Fruit fly (Drosophila melanogaster) whole organism, embryonic: ENCODE measurements around the gene pod1.
A peak's percentile ranks its signal among the peaks of the same experiment; 100 is the strongest.

Source experiments
- ATbp ChIP-seq: fragments of 200-800 bp; sonication (Bioruptor generic); optimal IDR thresholded peaks from 2 replicates; lab custom pipeline; 2017; ENCODE audit warnings: missing biosample characterization, mild to moderate bottlenecking, missing genetic modification characterization, missing genetic modification reagents
- Adf1 ChIP-seq: fragments of 200-800 bp; sonication (Bioruptor generic); IDR thresholded peaks from 2 replicates; pipeline ENCODE4 v1.3.6; 2022; ENCODE audit warnings: missing biosample characterization, missing genetic modification characterization
- CG10274 ChIP-seq: fragments of 200-800 bp; sonication (Bioruptor generic); optimal IDR thresholded peaks from 3 replicates; lab custom pipeline; 2017; ENCODE audit warnings: missing biosample characterization, mild to moderate bottlenecking, missing genetic modification characterization
- CG12942 ChIP-seq: fragments of 200-800 bp; sonication (Bioruptor generic); optimal IDR thresholded peaks from 3 replicates; lab custom pipeline; 2016; ENCODE audit warnings: missing biosample characterization, missing genetic modification characterization
- CG13287 ChIP-seq: fragments of 200-800 bp; sonication (Bioruptor generic); IDR thresholded peaks from 2 replicates; pipeline ENCODE4 v1.3.6; 2022; ENCODE audit warnings: missing biosample characterization, missing genetic modification characterization; ENCODE audit not compliant: partially characterized antibody
- CG15073 ChIP-seq: fragments of 200-800 bp; sonication (Bioruptor generic); optimal IDR thresholded peaks from 2 replicates; lab custom pipeline; 2016; ENCODE audit warnings: missing biosample characterization, missing genetic modification characterization
- CG1529 ChIP-seq: fragments of 200-800 bp; sonication (Bioruptor generic); optimal IDR thresholded peaks from 3 replicates; lab custom pipeline; 2018; ENCODE audit warnings: missing biosample characterization, missing genetic modification characterization
- CG15479 ChIP-seq: fragments of 200-800 bp; sonication (Bioruptor generic); optimal IDR thresholded peaks from 3 replicates; lab custom pipeline; 2019; ENCODE audit warnings: missing biosample characterization, mild to moderate bottlenecking, missing genetic modification characterization, moderate library complexity
- CG1647 ChIP-seq: fragments of 200-800 bp; sonication (Bioruptor generic); optimal IDR thresholded peaks from 3 replicates; lab custom pipeline; 2016; ENCODE audit warnings: missing biosample characterization, missing genetic modification characterization
- CG17385 ChIP-seq: fragments of 200-800 bp; sonication (Bioruptor generic); optimal IDR thresholded peaks from 3 replicates; lab custom pipeline; 2018; ENCODE audit warnings: missing biosample characterization, mild to moderate bottlenecking, missing genetic modification characterization
- CG31224 ChIP-seq: fragments of 200-800 bp; sonication (Bioruptor generic); IDR thresholded peaks from 2 replicates; pipeline ENCODE4 v1.3.6; 2022; ENCODE audit warnings: missing biosample characterization, missing genetic modification characterization
- CG31441 ChIP-seq: fragments of 200-800 bp; sonication (Bioruptor generic); IDR thresholded peaks from 2 replicates; pipeline ENCODE4 v1.3.6; 2022; ENCODE audit warnings: missing biosample characterization, missing genetic modification characterization
- CG3163 ChIP-seq: fragments of 200-800 bp; sonication (Bioruptor generic); optimal IDR thresholded peaks from 3 replicates; lab custom pipeline; 2016; ENCODE audit warnings: missing biosample characterization, missing genetic modification characterization
- CG34376 ChIP-seq: fragments of 200-800 bp; sonication (Bioruptor generic); optimal IDR thresholded peaks from 2 replicates; lab custom pipeline; 2018; ENCODE audit warnings: missing biosample characterization, mild to moderate bottlenecking, missing genetic modification characterization
- CG4360 ChIP-seq: fragments of 200-800 bp; sonication (Bioruptor generic); IDR thresholded peaks from 2 replicates; pipeline ENCODE4 v1.3.6; 2022; ENCODE audit warnings: missing biosample characterization, missing genetic modification characterization
- CG4424 ChIP-seq: fragments of 200-800 bp; sonication (Bioruptor generic); optimal IDR thresholded peaks from 3 replicates; lab custom pipeline; 2016; ENCODE audit warnings: missing biosample characterization, missing genetic modification characterization
- CG8290 ChIP-seq, 3 experiments: fragments of 200-800 bp; sonication (Bioruptor generic); optimal IDR thresholded peaks; 2 replicates each; lab custom pipeline; 2016 to 2019; ENCODE audit warnings: missing biosample characterization in 3 of 3, missing genetic modification characterization in 3 of 3, mild to moderate bottlenecking in 2 of 3, moderate library complexity in 1 of 3
- Camta ChIP-seq: fragments of 200-800 bp; sonication (Bioruptor generic); optimal IDR thresholded peaks from 2 replicates; lab custom pipeline; 2016; ENCODE audit warnings: missing biosample characterization, missing genetic modification characterization
- CoRest ChIP-seq: fragments of 200-800 bp; sonication (Bioruptor generic); optimal IDR thresholded peaks from 3 replicates; lab custom pipeline; 2018; ENCODE audit warnings: missing biosample characterization, mild to moderate bottlenecking, missing genetic modification characterization, moderate library complexity
- D ChIP-seq, 2 experiments: fragments of 200-800 bp in 1 of 2; fragments of >200 bp in 1 of 2; sonication (Bioruptor generic) in 1 of 2; optimal IDR thresholded peaks; 2 replicates in 1 of 2; 3 replicates in 1 of 2; lab custom pipeline; 2017; ENCODE audit warnings: mild to moderate bottlenecking in 1 of 2, missing biosample characterization in 1 of 2, missing genetic modification characterization in 1 of 2, missing genetic modification reagents in 1 of 2
- Doc2 ChIP-seq: fragments of 200-800 bp; sonication (Bioruptor generic); IDR thresholded peaks from 2 replicates; pipeline ENCODE4 v1.3.6; 2022; ENCODE audit warnings: missing biosample characterization, missing genetic modification characterization
- Doc3 ChIP-seq: fragments of 200-800 bp; sonication (Bioruptor generic); IDR thresholded peaks from 3 replicates; pipeline ENCODE4 v1.3.6; 2022; ENCODE audit warnings: missing biosample characterization, missing genetic modification characterization; ENCODE audit not compliant: partially characterized antibody
- Eip74EF ChIP-seq, 2 experiments: fragments of 200-800 bp in 1 of 2; fragments of >200 bp in 1 of 2; sonication (Bioruptor generic) in 1 of 2; optimal IDR thresholded peaks; 2 replicates each; lab custom pipeline; 2017 to 2019; ENCODE audit warnings: missing biosample characterization in 2 of 2, missing genetic modification characterization in 2 of 2, mild to moderate bottlenecking in 1 of 2, moderate library complexity in 1 of 2
- Fer2 ChIP-seq: fragments of 200-800 bp; sonication (Bioruptor generic); optimal IDR thresholded peaks from 2 replicates; lab custom pipeline; 2018; ENCODE audit warnings: missing biosample characterization, mild to moderate bottlenecking, missing genetic modification characterization, moderate library complexity
- H2.0 ChIP-seq: fragments of 200-800 bp; sonication (Bioruptor generic); IDR thresholded peaks from 2 replicates; pipeline ENCODE4 v1.3.6; 2022; ENCODE audit warnings: missing biosample characterization, missing genetic modification characterization
- Mes4 ChIP-seq: fragments of 200-800 bp; sonication (Bioruptor generic); optimal IDR thresholded peaks from 2 replicates; lab custom pipeline; 2016; ENCODE audit warnings: missing biosample characterization, missing genetic modification characterization
- NC2β ChIP-seq: fragments of 200-800 bp; sonication (Bioruptor generic); optimal IDR thresholded peaks from 2 replicates; lab custom pipeline; 2016; ENCODE audit warnings: missing biosample characterization, missing genetic modification characterization
- Nf-YB ChIP-seq: fragments of 200-800 bp; sonication (Bioruptor generic); optimal IDR thresholded peaks from 3 replicates; lab custom pipeline; 2019; ENCODE audit warnings: missing biosample characterization, mild to moderate bottlenecking, missing genetic modification characterization, moderate library complexity
- TFAM ChIP-seq: fragments of 200-800 bp; sonication (Bioruptor generic); optimal IDR thresholded peaks from 2 replicates; lab custom pipeline; 2017; ENCODE audit warnings: missing biosample characterization, missing genetic modification characterization, inconsistent platforms
- ato ChIP-seq: fragments of 200-800 bp; sonication (Bioruptor generic); IDR thresholded peaks from 2 replicates; pipeline ENCODE4 v1.3.6; 2022; ENCODE audit warnings: missing biosample characterization, missing genetic modification characterization; ENCODE audit not compliant: partially characterized antibody
- chif ChIP-seq, 2 experiments: fragments of 200-800 bp; sonication (Bioruptor generic); optimal IDR thresholded peaks; 3 replicates each; lab custom pipeline; 2016; ENCODE audit warnings: missing biosample characterization in 2 of 2, missing genetic modification characterization in 2 of 2
- croc ChIP-seq: fragments of 200-800 bp; sonication (Bioruptor generic); conservative IDR thresholded peaks from 3 replicates; pipeline ENCODE4 v1.3.6; 2022; ENCODE audit warnings: missing biosample characterization, missing genetic modification characterization
- crp ChIP-seq, 2 experiments: fragments of 200-800 bp; sonication (Bioruptor generic); optimal IDR thresholded peaks; 2 replicates in 1 of 2; 3 replicates in 1 of 2; lab custom pipeline; 2017; ENCODE audit warnings: missing biosample characterization in 2 of 2, missing genetic modification characterization in 2 of 2, mild to moderate bottlenecking in 1 of 2, moderate library complexity in 1 of 2
- emc ChIP-seq: fragments of 200-800 bp; sonication (Bioruptor generic); optimal IDR thresholded peaks from 2 replicates; lab custom pipeline; 2016; ENCODE audit warnings: missing biosample characterization, missing genetic modification characterization
- ewg ChIP-seq: fragments of 200-800 bp; sonication (Bioruptor generic); optimal IDR thresholded peaks from 3 replicates; lab custom pipeline; 2017; ENCODE audit warnings: mild to moderate bottlenecking, missing biosample characterization, missing genetic modification reagents, missing genetic modification characterization
- eyg ChIP-seq: fragments of 200-800 bp; sonication (Bioruptor generic); optimal IDR thresholded peaks from 3 replicates; lab custom pipeline; 2016; ENCODE audit warnings: missing biosample characterization, missing genetic modification characterization
- fd3F ChIP-seq: fragments of 200-800 bp; sonication (Bioruptor generic); optimal IDR thresholded peaks from 2 replicates; lab custom pipeline; 2018; ENCODE audit warnings: missing biosample characterization, mild to moderate bottlenecking, missing genetic modification characterization, moderate library complexity
- fru ChIP-seq: fragments of >200 bp; optimal IDR thresholded peaks from 2 replicates; lab custom pipeline; 2017
- inv ChIP-seq: fragments of 200-800 bp; sonication (Bioruptor generic); IDR thresholded peaks from 2 replicates; pipeline ENCODE4 v1.3.6; 2022; ENCODE audit warnings: missing biosample characterization, missing genetic modification characterization; ENCODE audit not compliant: partially characterized antibody
- jumu ChIP-seq: fragments of 200-800 bp; sonication (Bioruptor generic); optimal IDR thresholded peaks from 3 replicates; lab custom pipeline; 2016; ENCODE audit warnings: missing biosample characterization, missing genetic modification characterization
- kay ChIP-seq: fragments of 200-800 bp; sonication (Bioruptor generic); optimal IDR thresholded peaks from 2 replicates; lab custom pipeline; 2016; ENCODE audit warnings: missing biosample characterization, missing genetic modification characterization
- lmd ChIP-seq: fragments of 200-800 bp; sonication (Bioruptor generic); IDR thresholded peaks from 2 replicates; pipeline ENCODE4 v1.3.6; 2022; ENCODE audit warnings: missing biosample characterization, missing genetic modification characterization
- onecut ChIP-seq: fragments of 200-800 bp; sonication (Bioruptor generic); IDR thresholded peaks from 2 replicates; pipeline ENCODE4 v1.3.6; 2022; ENCODE audit warnings: missing biosample characterization, missing genetic modification characterization
- p53 ChIP-seq: fragments of 200-800 bp; sonication (Bioruptor generic); optimal IDR thresholded peaks from 2 replicates; lab custom pipeline; 2016; ENCODE audit warnings: missing biosample characterization, missing genetic modification characterization
- sc ChIP-seq, 3 experiments: fragments of >200 bp in 2 of 3; fragments of 200-800 bp in 1 of 3; sonication (Bioruptor generic) in 1 of 3; optimal IDR thresholded peaks; 2 replicates in 2 of 3; 3 replicates in 1 of 3; lab custom pipeline; 2017; ENCODE audit warnings: mild to moderate bottlenecking in 1 of 3, missing biosample characterization in 1 of 3, missing genetic modification characterization in 1 of 3, missing genetic modification reagents in 1 of 3
- shn ChIP-seq: fragments of 200-800 bp; sonication (Bioruptor generic); optimal IDR thresholded peaks from 3 replicates; lab custom pipeline; 2016; ENCODE audit warnings: missing biosample characterization, missing genetic modification characterization
- tio ChIP-seq: fragments of 200-800 bp; sonication (Bioruptor generic); optimal IDR thresholded peaks from 2 replicates; lab custom pipeline; 2017; ENCODE audit warnings: missing biosample characterization, missing genetic modification characterization, inconsistent platforms
- tna ChIP-seq: fragments of 200-800 bp; sonication (Bioruptor generic); IDR thresholded peaks from 2 replicates; pipeline ENCODE4 v1.3.6; 2022; ENCODE audit warnings: missing biosample characterization, missing genetic modification characterization; ENCODE audit not compliant: partially characterized antibody
- ttk ChIP-seq: fragments of 200-800 bp; sonication (Bioruptor generic); IDR thresholded peaks from 2 replicates; pipeline ENCODE4 v2.1.2; 2022; ENCODE audit warnings: missing biosample characterization, missing genetic modification characterization

pod1 gene

DNA sequence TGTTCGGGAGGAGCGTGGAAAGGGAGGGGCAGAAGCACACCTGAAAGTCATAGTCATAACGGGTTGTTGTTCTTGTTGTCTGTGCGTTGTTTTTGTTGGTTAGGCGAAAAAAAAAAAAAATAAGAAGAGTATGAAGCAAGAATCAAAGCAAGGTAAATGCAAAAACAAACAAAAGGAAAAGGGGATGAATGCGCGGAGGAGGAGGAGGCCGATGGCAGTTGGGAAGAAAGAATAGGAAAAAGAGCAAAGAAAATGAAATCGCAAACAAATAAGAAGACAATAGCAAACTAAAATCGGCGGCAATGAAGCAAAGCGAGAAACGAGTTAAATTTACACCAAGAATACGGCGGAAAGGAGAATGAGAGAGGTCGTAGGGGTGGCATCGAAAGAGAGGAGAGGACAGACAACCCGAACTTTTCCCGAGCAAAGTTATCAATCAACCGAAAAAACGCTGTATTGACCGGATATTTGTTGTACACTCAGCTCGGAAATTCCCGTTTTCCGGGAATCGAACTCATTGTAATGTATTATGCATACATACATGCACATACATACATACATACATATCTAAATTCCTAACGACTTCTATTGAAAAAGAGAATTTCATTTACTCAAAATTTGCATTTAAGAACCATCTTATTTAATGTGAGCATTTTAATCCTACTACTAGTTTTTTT is 57.1 kb downstream of the pod1 start (continued):
- TF ChIP-seq D (optimal IDR thresholded peaks at IDR 0.05; lab: Kevin White, UChicago) (no peak), D (GFP tag; optimal IDR thresholded peaks at IDR 0.05; lab: Kevin White, UChicago) (no peak), H2.0 (GFP tag; lab: Robert Waterston, UW) (no peak), jumu (GFP tag; lab: Kevin White, UChicago) (no peak), CG13287 (GFP tag; lab: Robert Waterston, UW) (no peak), CG4360 (peak; percentile 40), Doc2 (GFP tag; lab: Robert Waterston, UW) (no peak), croc (GFP tag; lab: Robert Waterston, UW) (no peak), CG10274 (GFP tag; lab: Kevin White, UChicago) (no peak), CG12942 (GFP tag; lab: Kevin White, UChicago) (no peak), Mes4 (GFP tag; lab: Kevin White, UChicago) (no peak), CG17385 (no peak), onecut (GFP tag; lab: Robert Waterston, UW) (no peak), CG1529 (GFP tag; lab: Kevin White, UChicago) (no peak), TFAM (GFP tag; lab: Kevin White, UChicago) (no peak), Doc3 (GFP tag; lab: Robert Waterston, UW) (no peak), CG8290 (GFP tag; optimal IDR thresholded peaks at IDR 0.05; lab: Kevin White, UChicago) (no peak), CG8290 (tag; optimal IDR thresholded peaks at IDR 0.05; lab: Kevin White, UChicago) (no peak), CG15073 (no peak), chif (GFP tag; optimal IDR thresholded peaks at IDR 0.05; lab: Kevin White, UChicago) (no peak), ewg (GFP tag; lab: Kevin White, UChicago) (no peak), ttk (GFP tag; lab: Robert Waterston, UW) (no peak), Eip74EF (GFP tag; optimal IDR thresholded peaks at IDR 0.05; lab: Kevin White, UChicago) (no peak), CG31224 (GFP tag; lab: Robert Waterston, UW) (no peak; the same call in 1 of the 2 replicates), tio (GFP tag; lab: Kevin White, UChicago) (no peak), CG31441 (GFP tag; lab: Robert Waterston, UW) (peak; percentile 49), ato (no peak), tna (no peak), Fer2 (tag; lab: Kevin White, UChicago) (no peak), fd3F (GFP tag; lab: Kevin White, UChicago) (no peak), Camta (GFP tag; lab: Kevin White, UChicago) (no peak), CoRest (tag; lab: Kevin White, UChicago) (no peak), CG3163 (GFP tag; lab: Kevin White, UChicago) (no peak), inv (GFP tag; lab: Robert Waterston, UW) (no peak), shn (GFP tag; lab: Kevin White, UChicago) (no peak), ATbp (no peak), NC2β (GFP tag; lab: Kevin White, UChicago) (no peak), CG1647 (GFP tag; lab: Kevin White, UChicago) (no peak), CG34376 (GFP tag; lab: Kevin White, UChicago) (no peak), crp (GFP tag; optimal IDR thresholded peaks at IDR 0.05; lab: Kevin White, UChicago) (no peak), sc (optimal IDR thresholded peaks at IDR 0.05; lab: Kevin White, UChicago) (no peak), sc (GFP tag; optimal IDR thresholded peaks at IDR 0.05; lab: Kevin White, UChicago) (no peak), emc (GFP tag; lab: Kevin White, UChicago) (no peak), CG4424 (peak; percentile 41), CG15479 (no peak), p53 (GFP tag; lab: Kevin White, UChicago) (no peak), eyg (GFP tag; lab: Kevin White, UChicago) (no peak), Adf1 (GFP tag; lab: Robert Waterston, UW) (no peak), kay (GFP tag; lab: Kevin White, UChicago) (no peak), Nf-YB (GFP tag; lab: Kevin White, UChicago) (no peak), lmd (GFP tag; lab: Robert Waterston, UW) (peak; percentile 29; the same call in 1 of the 2 replicates), fru (lab: Kevin White, UChicago) (no peak)
